Fruit fly (Drosophila melanogaster) whole organism, embryonic: ENCODE results near the gene CG9132.
A peak's percentile ranks its signal among the peaks of the same experiment; 100 is the strongest.

Experiments
- ATbp ChIP-seq: fragments of 200-800 bp; sonication (Bioruptor generic); optimal IDR thresholded peaks from 2 replicates; lab custom pipeline; 2017; ENCODE audit warnings: missing biosample characterization, mild to moderate bottlenecking, missing genetic modification characterization, missing genetic modification reagents
- BEAF-32 ChIP-seq: fragments of 200-800 bp; sonication (Bioruptor generic); optimal IDR thresholded peaks from 3 replicates; lab custom pipeline; 2017; ENCODE audit warnings: missing biosample characterization, missing genetic modification characterization, mild to moderate bottlenecking, moderate library complexity, missing genetic modification reagents
- Bgb ChIP-seq: fragments of 200-800 bp; sonication (Bioruptor generic); IDR thresholded peaks from 2 replicates; pipeline ENCODE4 v1.3.6; 2022; ENCODE audit warnings: missing biosample characterization, missing genetic modification characterization; ENCODE audit not compliant: partially characterized antibody
- Bteb2 ChIP-seq: fragments of 200-800 bp; sonication (Bioruptor generic); optimal IDR thresholded peaks from 2 replicates; lab custom pipeline; 2016; ENCODE audit warnings: missing biosample characterization, missing genetic modification characterization
- CG10565 ChIP-seq: fragments of 200-800 bp; sonication (Bioruptor generic); optimal IDR thresholded peaks from 3 replicates; lab custom pipeline; 2016; ENCODE audit warnings: missing biosample characterization, mild to moderate bottlenecking, missing genetic modification characterization
- CG11247 ChIP-seq: fragments of 200-800 bp; sonication (Bioruptor generic); IDR thresholded peaks from 2 replicates; pipeline ENCODE4 v1.3.6; 2022; ENCODE audit warnings: missing biosample characterization, missing genetic modification characterization
- CG12236 ChIP-seq: fragments of 200-800 bp; sonication (Bioruptor generic); optimal IDR thresholded peaks from 2 replicates; lab custom pipeline; 2016; ENCODE audit warnings: missing biosample characterization, missing genetic modification characterization
- CG14710 ChIP-seq: fragments of 200-800 bp; sonication (Bioruptor generic); optimal IDR thresholded peaks from 3 replicates; lab custom pipeline; 2019; ENCODE audit warnings: missing biosample characterization, mild to moderate bottlenecking, missing genetic modification characterization, moderate library complexity
- CG1529 ChIP-seq: fragments of 200-800 bp; sonication (Bioruptor generic); optimal IDR thresholded peaks from 3 replicates; lab custom pipeline; 2018; ENCODE audit warnings: missing biosample characterization, missing genetic modification characterization
- CG17186 ChIP-seq: fragments of 200-800 bp; sonication (Bioruptor generic); optimal IDR thresholded peaks from 3 replicates; lab custom pipeline; 2017; ENCODE audit warnings: missing biosample characterization, missing genetic modification reagents, missing genetic modification characterization
- CG17359 ChIP-seq: fragments of 200-800 bp; sonication (Bioruptor generic); optimal IDR thresholded peaks from 3 replicates; lab custom pipeline; 2018; ENCODE audit warnings: missing biosample characterization, mild to moderate bottlenecking, missing genetic modification characterization, moderate library complexity
- CG17612 ChIP-seq: fragments of 200-800 bp; sonication (Bioruptor generic); IDR thresholded peaks from 2 replicates; pipeline ENCODE4 v1.3.6; 2022; ENCODE audit warnings: missing biosample characterization, missing genetic modification characterization
- CG1832 ChIP-seq: fragments of 200-800 bp; sonication (Bioruptor generic); optimal IDR thresholded peaks from 2 replicates; lab custom pipeline; 2017; ENCODE audit warnings: missing biosample characterization, mild to moderate bottlenecking, missing genetic modification characterization, inconsistent platforms
- CG2712 ChIP-seq: fragments of 200-800 bp; optimal IDR thresholded peaks from 3 replicates; lab custom pipeline; 2019; ENCODE audit warnings: missing biosample characterization, mild to moderate bottlenecking, missing genetic modification characterization, moderate library complexity
- CG31365 ChIP-seq: fragments of 200-800 bp; sonication (Bioruptor generic); optimal IDR thresholded peaks from 2 replicates; lab custom pipeline; 2018; ENCODE audit warnings: missing biosample characterization, mild to moderate bottlenecking, missing genetic modification characterization
- CG31388 ChIP-seq: fragments of 200-800 bp; sonication (Bioruptor generic); optimal IDR thresholded peaks from 2 replicates; lab custom pipeline; 2016; ENCODE audit warnings: missing biosample characterization, missing genetic modification characterization
- CG3281 ChIP-seq: fragments of 200-800 bp; sonication (Bioruptor generic); optimal IDR thresholded peaks from 3 replicates; lab custom pipeline; 2017; ENCODE audit warnings: missing biosample characterization, mild to moderate bottlenecking, missing genetic modification characterization
- CG34376 ChIP-seq: fragments of 200-800 bp; sonication (Bioruptor generic); optimal IDR thresholded peaks from 2 replicates; lab custom pipeline; 2018; ENCODE audit warnings: missing biosample characterization, mild to moderate bottlenecking, missing genetic modification characterization
- CG4617 ChIP-seq: fragments of 200-800 bp; sonication (Bioruptor generic); optimal IDR thresholded peaks from 3 replicates; lab custom pipeline; 2016; ENCODE audit warnings: missing biosample characterization, missing genetic modification characterization, borderline replicate concordance
- CG6272 ChIP-seq: fragments of 200-800 bp; sonication (Bioruptor generic); IDR thresholded peaks from 2 replicates; pipeline ENCODE4 v1.3.6; 2022; ENCODE audit warnings: missing biosample characterization, missing genetic modification characterization
- Camta ChIP-seq: fragments of 200-800 bp; sonication (Bioruptor generic); optimal IDR thresholded peaks from 2 replicates; lab custom pipeline; 2016; ENCODE audit warnings: missing biosample characterization, missing genetic modification characterization
- CkIIα-i1 ChIP-seq: fragments of 200-800 bp; sonication (Bioruptor generic); IDR thresholded peaks from 2 replicates; pipeline ENCODE4 v1.3.6; 2022; ENCODE audit warnings: missing biosample characterization, missing genetic modification characterization
- GATAe ChIP-seq: fragments of 200-800 bp; sonication (Bioruptor generic); conservative IDR thresholded peaks from 2 replicates; pipeline ENCODE4 v1.3.6; 2022; ENCODE audit warnings: missing biosample characterization, missing genetic modification characterization
- HLH3B ChIP-seq: fragments of 200-800 bp; sonication (Bioruptor generic); IDR thresholded peaks from 2 replicates; pipeline ENCODE4 v1.3.6; 2022; ENCODE audit warnings: missing biosample characterization, missing genetic modification characterization
- Lpt ChIP-seq: fragments of >200 bp; optimal IDR thresholded peaks from 2 replicates; lab custom pipeline; 2018; ENCODE audit warnings: missing biosample characterization, missing genetic modification characterization
- MBD-R2 ChIP-seq: fragments of 200-800 bp; sonication (Bioruptor generic); IDR thresholded peaks from 2 replicates; pipeline ENCODE4 v1.3.6; 2022; ENCODE audit warnings: missing biosample characterization, missing genetic modification characterization
- Opbp ChIP-seq: fragments of 200-800 bp; sonication (Bioruptor generic); IDR thresholded peaks from 3 replicates; pipeline ENCODE4 v1.3.6; 2022; ENCODE audit warnings: missing biosample characterization, missing genetic modification characterization; ENCODE audit not compliant: partially characterized antibody
- Pdp1 ChIP-seq, 2 experiments: fragments of 200-800 bp; sonication (Bioruptor generic); optimal IDR thresholded peaks; 3 replicates each; lab custom pipeline; 2016; ENCODE audit warnings: missing biosample characterization in 2 of 2, missing genetic modification characterization in 2 of 2, mild to moderate bottlenecking in 1 of 2, moderate library complexity in 1 of 2
- Poxn ChIP-seq: fragments of 200-800 bp; sonication (Bioruptor generic); IDR thresholded peaks from 2 replicates; pipeline ENCODE4 v1.3.6; 2022; ENCODE audit warnings: missing biosample characterization, missing genetic modification characterization
- Sin3A ChIP-seq: fragments of >200 bp; optimal IDR thresholded peaks from 2 replicates; lab custom pipeline; 2018
- Six4 ChIP-seq: fragments of 200-800 bp; sonication (Bioruptor generic); optimal IDR thresholded peaks from 2 replicates; lab custom pipeline; 2016; ENCODE audit warnings: missing biosample characterization, missing genetic modification characterization
- Sry-δ ChIP-seq: fragments of 200-800 bp; sonication (Bioruptor generic); optimal IDR thresholded peaks from 2 replicates; lab custom pipeline; 2016; ENCODE audit warnings: missing biosample characterization, missing genetic modification characterization
- Xrp1 ChIP-seq: fragments of 200-800 bp; sonication (Bioruptor generic); IDR thresholded peaks from 2 replicates; pipeline ENCODE4 v1.3.6; 2022; ENCODE audit warnings: missing biosample characterization, missing genetic modification characterization
- bab2 ChIP-seq: fragments of 200-800 bp; sonication (Bioruptor generic); optimal IDR thresholded peaks from 2 replicates; lab custom pipeline; 2016; ENCODE audit warnings: missing biosample characterization, missing genetic modification characterization
- cato ChIP-seq: fragments of 200-800 bp; sonication (Bioruptor generic); optimal IDR thresholded peaks from 2 replicates; lab custom pipeline; 2016; ENCODE audit warnings: missing biosample characterization, missing genetic modification characterization, borderline replicate concordance
- chinmo ChIP-seq: fragments of 200-800 bp; sonication (Bioruptor generic); IDR thresholded peaks from 4 replicates; pipeline ENCODE4 v1.3.6; 2022; ENCODE audit warnings: missing biosample characterization, missing genetic modification characterization; ENCODE audit not compliant: partially characterized antibody
- da ChIP-seq: fragments of 200-800 bp; sonication (Bioruptor generic); optimal IDR thresholded peaks from 2 replicates; lab custom pipeline; 2016; ENCODE audit warnings: missing biosample characterization, missing genetic modification characterization
- eyg ChIP-seq: fragments of 200-800 bp; sonication (Bioruptor generic); optimal IDR thresholded peaks from 3 replicates; lab custom pipeline; 2016; ENCODE audit warnings: missing biosample characterization, missing genetic modification characterization
- fru ChIP-seq: fragments of >200 bp; optimal IDR thresholded peaks from 2 replicates; lab custom pipeline; 2017
- fu2 ChIP-seq: fragments of 200-800 bp; sonication (Bioruptor generic); optimal IDR thresholded peaks from 2 replicates; lab custom pipeline; 2016; ENCODE audit warnings: missing biosample characterization, missing genetic modification characterization
- grn ChIP-seq: fragments of 200-800 bp; sonication (Bioruptor generic); optimal IDR thresholded peaks from 3 replicates; lab custom pipeline; 2017; ENCODE audit warnings: missing biosample characterization, missing genetic modification characterization
- ham ChIP-seq: fragments of 200-800 bp; sonication (Bioruptor generic); IDR thresholded peaks from 2 replicates; pipeline ENCODE4 v1.3.6; 2022; ENCODE audit warnings: missing biosample characterization, missing genetic modification characterization
- knrl ChIP-seq: fragments of 200-800 bp; sonication (Bioruptor generic); IDR thresholded peaks from 3 replicates; pipeline ENCODE4 v1.3.6; 2022; ENCODE audit warnings: missing biosample characterization, missing genetic modification characterization; ENCODE audit not compliant: partially characterized antibody
- lilli ChIP-seq: fragments of 200-800 bp; sonication (Bioruptor generic); optimal IDR thresholded peaks from 3 replicates; lab custom pipeline; 2016; ENCODE audit warnings: missing biosample characterization, missing genetic modification characterization
- lmd ChIP-seq: fragments of 200-800 bp; sonication (Bioruptor generic); IDR thresholded peaks from 2 replicates; pipeline ENCODE4 v1.3.6; 2022; ENCODE audit warnings: missing biosample characterization, missing genetic modification characterization
- nom ChIP-seq: fragments of 200-800 bp; sonication (Bioruptor generic); optimal IDR thresholded peaks from 2 replicates; lab custom pipeline; 2017; ENCODE audit warnings: missing biosample characterization, missing genetic modification characterization, mild to moderate bottlenecking, moderate library complexity, missing genetic modification reagents
- slbo ChIP-seq: fragments of 200-800 bp; sonication (Bioruptor generic); IDR thresholded peaks from 2 replicates; pipeline ENCODE4 v1.3.6; 2022; ENCODE audit warnings: missing biosample characterization, missing genetic modification characterization
- tna ChIP-seq: fragments of 200-800 bp; sonication (Bioruptor generic); IDR thresholded peaks from 2 replicates; pipeline ENCODE4 v1.3.6; 2022; ENCODE audit warnings: missing biosample characterization, missing genetic modification characterization; ENCODE audit not compliant: partially characterized antibody
- toy ChIP-seq: fragments of 200-800 bp; sonication (Bioruptor generic); IDR thresholded peaks from 2 replicates; pipeline ENCODE4 v1.3.6; 2022; ENCODE audit warnings: missing biosample characterization, missing genetic modification characterization
- ttk ChIP-seq: fragments of 200-800 bp; sonication (Bioruptor generic); IDR thresholded peaks from 2 replicates; pipeline ENCODE4 v2.1.2; 2022; ENCODE audit warnings: missing biosample characterization, missing genetic modification characterization
- unc-4 ChIP-seq: fragments of 200-800 bp; sonication (Bioruptor generic); IDR thresholded peaks from 2 replicates; pipeline ENCODE4 v1.3.6; 2022; ENCODE audit warnings: missing biosample characterization, missing genetic modification characterization; ENCODE audit not compliant: partially characterized antibody
- vvl ChIP-seq: fragments of 200-800 bp; sonication (Bioruptor generic); IDR thresholded peaks from 2 replicates; pipeline ENCODE4 v1.3.6; 2022; ENCODE audit warnings: missing biosample characterization, missing genetic modification characterization

The CG9132 gene

dm6 chrX:16783743-16784142, 16.8 kb downstream of the CG9132 start, which contains the start of gene mRpL22 (continued):
- peak; percentile 19; the same call in 1 of the 3 replicates for TF ChIP-seq knrl (GFP tag; lab: Robert Waterston, UW)
- no peak for TF ChIP-seq CG31365 (tag; lab: Kevin White, UChicago)
- TF ChIP-seq CG4617 = peak; percentile 35
- TF ChIP-seq slbo = peak; percentile 25; the same call in 1 of the 2 replicates
- peak in 1 of 2 experiments; percentile 65 for TF ChIP-seq Pdp1 (GFP tag; optimal IDR thresholded peaks at IDR 0.05; lab: Kevin White, UChicago)
- TF ChIP-seq CG3281 (GFP tag; lab: Kevin White, UChicago) = no peak
- TF ChIP-seq Bteb2 (GFP tag; lab: Kevin White, UChicago) = no peak
- TF ChIP-seq CG17186 (GFP tag; lab: Kevin White, UChicago) = no peak
- TF ChIP-seq CG11247 (GFP tag; lab: Robert Waterston, UW) = no peak
- peak; percentile 36 for TF ChIP-seq Sin3A (lab: Kevin White, UChicago)
- TF ChIP-seq Camta (GFP tag; lab: Kevin White, UChicago) = no peak
- peak; percentile 31; the same call in 1 of the 3 replicates for TF ChIP-seq Opbp
- no peak for TF ChIP-seq CG17359 (tag; lab: Kevin White, UChicago)
- TF ChIP-seq fru (lab: Kevin White, UChicago) = no peak
- TF ChIP-seq CkIIα-i1 (GFP tag; lab: Robert Waterston, UW) = no peak
- no peak for TF ChIP-seq ATbp (GFP tag; lab: Kevin White, UChicago)
- no peak for TF ChIP-seq ttk (GFP tag; lab: Robert Waterston, UW)
- no peak for TF ChIP-seq fu2 (GFP tag; lab: Kevin White, UChicago)
- TF ChIP-seq toy (GFP tag; lab: Robert Waterston, UW) = no peak
- peak; percentile 17 for TF ChIP-seq CG2712 (tag; lab: Kevin White, UChicago)
- TF ChIP-seq unc-4 (GFP tag; lab: Robert Waterston, UW) = 0 out of 2 replicates have a peak, but pooled peaks have one; percentile 19
- no peak for TF ChIP-seq CG12236
- TF ChIP-seq GATAe = no peak
- no peak for TF ChIP-seq bab2
- peak; percentile 56 for TF ChIP-seq CG14710 (tag; lab: Kevin White, UChicago)
- TF ChIP-seq nom (GFP tag; lab: Kevin White, UChicago) = peak; percentile 8
- TF ChIP-seq lmd (GFP tag; lab: Robert Waterston, UW) = no peak
- TF ChIP-seq eyg (GFP tag; lab: Kevin White, UChicago) = no peak
- no peak for TF ChIP-seq Six4 (GFP tag; lab: Kevin White, UChicago)
- peak; percentile 73 for TF ChIP-seq MBD-R2
- TF ChIP-seq CG17612 (GFP tag; lab: Robert Waterston, UW) = no peak
- TF ChIP-seq Lpt (GFP tag; lab: Kevin White, UChicago) = no peak
- no peak for TF ChIP-seq CG1529 (GFP tag; lab: Kevin White, UChicago)
- no peak for TF ChIP-seq da (GFP tag; lab: Kevin White, UChicago)
- TF ChIP-seq BEAF-32 (GFP tag; lab: Kevin White, UChicago) = peak; percentile 56
- no peak for TF ChIP-seq lilli (GFP tag; lab: Kevin White, UChicago)
- TF ChIP-seq Bgb (GFP tag; lab: Robert Waterston, UW) = peak; percentile 32; the same call in 1 of the 2 replicates
- peak; percentile 10; the same call in 1 of the 2 replicates for TF ChIP-seq vvl (GFP tag; lab: Robert Waterston, UW)
- no peak for TF ChIP-seq Sry-δ (GFP tag; lab: Kevin White, UChicago)
- TF ChIP-seq tna (GFP tag; lab: Robert Waterston, UW) = no peak
- no peak for TF ChIP-seq Xrp1 (GFP tag; lab: Robert Waterston, UW)
- no peak for TF ChIP-seq ham
- no peak for TF ChIP-seq CG6272 (GFP tag; lab: Robert Waterston, UW)
- TF ChIP-seq grn (GFP tag; lab: Kevin White, UChicago) = peak; percentile 27
- no peak for TF ChIP-seq CG10565 (GFP tag; lab: Kevin White, UChicago)
- no peak for TF ChIP-seq CG31388 (GFP tag; lab: Kevin White, UChicago)
- no peak for TF ChIP-seq HLH3B
- TF ChIP-seq Poxn (GFP tag; lab: Robert Waterston, UW) = no peak
- no peak for TF ChIP-seq chinmo (GFP tag; lab: Robert Waterston, UW)
- no peak for TF ChIP-seq cato (GFP tag; lab: Kevin White, UChicago)
- TF ChIP-seq CG1832 (GFP tag; lab: Kevin White, UChicago) = no peak
- no peak for TF ChIP-seq CG34376 (GFP tag; lab: Kevin White, UChicago)
